Worm (Caenorhabditis elegans) whole organism, early embryonic: ENCODE data around the gene pfk-1.1.

ENCODE experiments used
- B0310.2 ChIP-seq: sonication (generic microtip); optimal IDR thresholded peaks from 2 replicates; lab custom pipeline; 2016; ENCODE audit warnings: mild to moderate bottlenecking, missing genetic modification characterization, missing compliant biosample characterization
- F13C5.2 ChIP-seq: sonication (generic microtip); optimal IDR thresholded peaks from 2 replicates; lab custom pipeline; 2017; ENCODE audit warnings: mild to moderate bottlenecking, missing genetic modification characterization, inconsistent platforms, missing compliant biosample characterization
- aly-1 ChIP-seq: sonication (generic microtip); optimal IDR thresholded peaks from 2 replicates; lab custom pipeline; 2016; ENCODE audit warnings: missing genetic modification characterization, missing compliant biosample characterization
- ama-1 ChIP-seq: fragments of 150-350 bp; optimal IDR thresholded peaks from 2 replicates; lab custom pipeline; 2014
- ceh-13 ChIP-seq: fragments of 200-800 bp; sonication (Bioruptor generic); optimal IDR thresholded peaks from 2 replicates; lab custom pipeline; 2018; ENCODE audit warnings: mild to moderate bottlenecking, missing genetic modification characterization, missing compliant biosample characterization
- ceh-36 ChIP-seq: sonication (generic microtip); optimal IDR thresholded peaks from 2 replicates; lab custom pipeline; 2016; ENCODE audit warnings: missing genetic modification characterization, inconsistent platforms, missing compliant biosample characterization
- ets-7 ChIP-seq: sonication (generic microtip); optimal IDR thresholded peaks from 2 replicates; lab custom pipeline; 2016; ENCODE audit warnings: missing genotype, missing genetic modification characterization, missing compliant biosample characterization
- flt-1 ChIP-seq: fragments of 200-800 bp; sonication (Bioruptor generic); IDR thresholded peaks from 2 replicates; pipeline ENCODE4 v1.3.6; 2022; ENCODE audit warnings: missing genetic modification characterization, missing compliant biosample characterization
- hmbx-1 ChIP-seq: sonication (generic microtip); optimal IDR thresholded peaks from 2 replicates; lab custom pipeline; 2016; ENCODE audit warnings: mild to moderate bottlenecking, missing genetic modification characterization, missing compliant biosample characterization
- hmg-4 ChIP-seq: fragments of 200-800 bp; sonication (Bioruptor generic); optimal IDR thresholded peaks from 2 replicates; lab custom pipeline; 2018; ENCODE audit warnings: mild to moderate bottlenecking, missing genetic modification characterization, missing compliant biosample characterization
- hnd-1 ChIP-seq: sonication (generic microtip); optimal IDR thresholded peaks from 2 replicates; lab custom pipeline; 2016; ENCODE audit warnings: missing genetic modification characterization, missing compliant biosample characterization
- pes-1 ChIP-seq: fragments of 200-800 bp; sonication (Bioruptor generic); IDR thresholded peaks from 2 replicates; pipeline ENCODE4 v1.3.6; 2022; ENCODE audit warnings: missing genetic modification reagents, missing genetic modification characterization, missing compliant biosample characterization
- scrt-1 ChIP-seq: fragments of 200-800 bp; sonication (Bioruptor generic); IDR thresholded peaks from 2 replicates; pipeline ENCODE4 v1.3.6; 2022; ENCODE audit warnings: missing genetic modification characterization, missing compliant biosample characterization
- sea-1 ChIP-seq: fragments of 200-800 bp; sonication (Bioruptor generic); conservative IDR thresholded peaks from 2 replicates; pipeline ENCODE4 v1.3.6; 2022; ENCODE audit warnings: missing genetic modification characterization, missing compliant biosample characterization
- tbx-11 ChIP-seq: fragments of 200-800 bp; sonication (Bioruptor generic); IDR thresholded peaks from 2 replicates; pipeline ENCODE4 v1.3.6; 2022; ENCODE audit warnings: missing genetic modification characterization, missing compliant biosample characterization
- tbx-37 ChIP-seq: fragments of 200-800 bp; sonication (Bioruptor generic); conservative IDR thresholded peaks from 2 replicates; pipeline ENCODE4 v1.3.6; 2022; ENCODE audit warnings: missing genetic modification reagents, missing genetic modification characterization, missing compliant biosample characterization
- tra-4 ChIP-seq: sonication (generic microtip); optimal IDR thresholded peaks from 2 replicates; lab custom pipeline; 2017; ENCODE audit warnings: missing genetic modification characterization, missing compliant biosample characterization

Gene pfk-1.1

DNA sequence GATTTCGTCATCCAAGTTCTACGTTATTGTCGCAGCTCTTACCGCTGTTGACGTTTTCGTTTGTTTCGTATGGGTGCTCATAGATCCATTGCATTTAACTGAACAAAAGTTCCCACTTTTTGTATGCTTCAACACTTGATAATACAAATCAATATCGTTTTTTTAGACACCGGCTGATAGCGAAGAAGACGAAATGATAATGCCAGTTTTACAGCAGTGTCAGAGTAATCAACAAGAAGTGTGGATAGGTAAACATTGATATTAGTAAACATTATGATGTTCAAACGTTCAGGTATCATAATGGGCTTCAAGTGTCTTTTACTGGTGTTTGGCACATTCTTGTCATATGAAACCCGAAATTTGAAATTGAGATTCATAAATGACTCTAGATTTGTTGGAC is 25.6 kb downstream of the pfk-1.1 start:
- no peak for TF ChIP-seq tra-4 (tag; lab: Kevin White, UChicago)
- no peak for TF ChIP-seq hnd-1 (tag; lab: Kevin White, UChicago)
- TF ChIP-seq scrt-1 = no peak
- TF ChIP-seq ceh-13 (GFP tag; lab: Kevin White, UChicago) = no peak
- no peak for TF ChIP-seq ets-7 (tag; lab: Kevin White, UChicago)
- no peak for TF ChIP-seq aly-1 (tag; lab: Kevin White, UChicago)
- no peak for TF ChIP-seq ama-1 (lab: Kevin White, UChicago)
- no peak for TF ChIP-seq tbx-11 (GFP tag; lab: Robert Waterston, UW)
- no peak for TF ChIP-seq flt-1 (GFP tag; lab: Robert Waterston, UW)
- no peak for TF ChIP-seq hmbx-1 (tag; lab: Kevin White, UChicago)
- no peak for TF ChIP-seq F13C5.2 (tag; lab: Kevin White, UChicago)
- no peak for TF ChIP-seq pes-1
- TF ChIP-seq sea-1 = no peak
- TF ChIP-seq B0310.2 (tag; lab: Kevin White, UChicago) = no peak

DNA sequence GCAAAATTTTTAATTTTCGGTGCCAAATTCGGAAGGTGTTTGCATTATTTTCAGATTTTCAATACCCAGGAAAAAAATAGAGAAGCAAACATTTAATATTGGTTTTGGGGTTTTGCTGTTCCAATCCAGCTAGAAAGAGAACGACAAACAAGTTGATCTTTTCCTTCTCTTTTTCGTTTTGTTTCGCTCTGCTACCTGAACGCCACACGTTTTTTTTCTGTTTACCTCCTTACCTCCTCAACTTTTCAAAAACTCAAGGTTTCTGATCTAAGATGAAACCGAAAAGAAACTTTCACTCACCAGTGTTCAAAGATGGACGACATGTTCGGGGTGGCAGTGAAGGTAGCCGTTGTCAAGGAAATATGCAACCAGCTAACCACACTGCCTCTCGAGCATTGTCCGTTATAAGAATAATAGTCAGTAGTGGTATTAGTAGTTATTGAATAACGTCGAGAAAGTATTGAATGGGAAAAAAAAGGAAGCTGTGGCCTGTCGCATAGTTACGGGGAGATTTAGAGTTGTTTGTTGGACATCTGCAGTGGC is 28.8 kb downstream of the pfk-1.1 start:
- TF ChIP-seq sea-1 = no peak
- TF ChIP-seq scrt-1 = no peak
- TF ChIP-seq hmg-4 (GFP tag; lab: Kevin White, UChicago) = no peak
- no peak for TF ChIP-seq hmbx-1 (tag; lab: Kevin White, UChicago)
- TF ChIP-seq ets-7 (tag; lab: Kevin White, UChicago) = no peak
- TF ChIP-seq F13C5.2 (tag; lab: Kevin White, UChicago) = no peak
- no peak for TF ChIP-seq aly-1 (tag; lab: Kevin White, UChicago)
- no peak for TF ChIP-seq B0310.2 (tag; lab: Kevin White, UChicago)
- no peak for TF ChIP-seq ceh-13 (GFP tag; lab: Kevin White, UChicago)
- TF ChIP-seq tbx-11 (GFP tag; lab: Robert Waterston, UW) = no peak
- TF ChIP-seq flt-1 (GFP tag; lab: Robert Waterston, UW) = no peak
- TF ChIP-seq tbx-37 (GFP tag; lab: Robert Waterston, UW) = no peak
- TF ChIP-seq ceh-36 = no peak
- no peak for TF ChIP-seq hnd-1 (tag; lab: Kevin White, UChicago)
- no peak for TF ChIP-seq ama-1 (lab: Kevin White, UChicago)
- TF ChIP-seq tra-4 (tag; lab: Kevin White, UChicago) = no peak
- TF ChIP-seq pes-1 = no peak

DNA sequence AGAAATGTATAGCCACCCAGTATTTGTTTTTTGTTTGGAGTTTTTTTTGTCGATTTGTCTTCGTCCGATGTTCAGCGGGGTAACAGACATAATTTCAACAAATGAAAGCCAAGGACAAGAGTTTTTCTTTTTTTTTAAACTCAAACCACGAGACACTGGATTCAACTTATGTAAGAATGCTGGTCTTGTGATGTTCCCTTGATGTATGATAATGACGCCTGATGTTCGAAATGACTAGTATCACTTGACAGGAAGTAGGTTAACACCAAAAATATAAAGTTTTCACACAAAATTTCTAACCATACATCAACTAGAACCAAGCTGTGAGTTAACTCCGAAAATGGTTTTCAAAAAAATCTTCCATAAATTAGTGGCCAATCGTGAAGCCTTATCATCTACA is 29.5 kb downstream of the pfk-1.1 start:
- TF ChIP-seq tbx-11 (GFP tag; lab: Robert Waterston, UW) = no peak
- no peak for TF ChIP-seq ama-1 (lab: Kevin White, UChicago)
- TF ChIP-seq ets-7 (tag; lab: Kevin White, UChicago) = no peak
- TF ChIP-seq hmbx-1 (tag; lab: Kevin White, UChicago) = no peak
- TF ChIP-seq aly-1 (tag; lab: Kevin White, UChicago) = no peak
- no peak for TF ChIP-seq hnd-1 (tag; lab: Kevin White, UChicago)
- no peak for TF ChIP-seq F13C5.2 (tag; lab: Kevin White, UChicago)
- TF ChIP-seq tbx-37 (GFP tag; lab: Robert Waterston, UW) = no peak
- TF ChIP-seq ceh-13 (GFP tag; lab: Kevin White, UChicago) = no peak

DNA sequence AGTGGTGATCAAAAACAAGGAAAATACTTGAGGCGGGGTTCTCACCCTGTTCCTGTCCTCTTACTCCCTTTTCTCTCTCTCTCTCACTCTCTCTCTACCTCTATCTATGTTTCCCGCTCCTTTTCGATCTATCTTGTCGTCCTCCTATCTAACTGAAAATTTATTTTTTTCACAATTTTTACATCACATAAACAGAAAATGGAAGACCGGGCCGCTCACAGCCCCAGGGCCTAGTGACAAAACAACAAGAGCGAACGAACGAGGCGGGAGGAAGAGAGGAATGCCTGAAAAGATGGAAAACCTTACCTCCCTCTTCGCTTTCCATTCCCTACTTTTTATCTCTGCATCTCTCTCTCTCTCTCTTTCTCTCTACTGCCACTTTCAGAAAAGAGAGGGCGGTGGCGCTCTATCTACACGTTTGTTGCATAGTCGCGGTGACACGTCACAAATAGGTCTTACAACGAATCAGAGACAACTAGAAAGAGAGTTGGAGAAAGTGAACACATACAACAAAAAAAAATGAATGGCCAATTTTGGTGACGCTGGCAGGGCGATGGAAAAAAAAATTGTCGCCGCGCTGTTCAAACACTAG is 30.2 kb downstream of the pfk-1.1 start:
- TF ChIP-seq ama-1 (lab: Kevin White, UChicago) (no peak), aly-1 (tag; lab: Kevin White, UChicago) (no peak), B0310.2 (tag; lab: Kevin White, UChicago) (no peak)

DNA sequence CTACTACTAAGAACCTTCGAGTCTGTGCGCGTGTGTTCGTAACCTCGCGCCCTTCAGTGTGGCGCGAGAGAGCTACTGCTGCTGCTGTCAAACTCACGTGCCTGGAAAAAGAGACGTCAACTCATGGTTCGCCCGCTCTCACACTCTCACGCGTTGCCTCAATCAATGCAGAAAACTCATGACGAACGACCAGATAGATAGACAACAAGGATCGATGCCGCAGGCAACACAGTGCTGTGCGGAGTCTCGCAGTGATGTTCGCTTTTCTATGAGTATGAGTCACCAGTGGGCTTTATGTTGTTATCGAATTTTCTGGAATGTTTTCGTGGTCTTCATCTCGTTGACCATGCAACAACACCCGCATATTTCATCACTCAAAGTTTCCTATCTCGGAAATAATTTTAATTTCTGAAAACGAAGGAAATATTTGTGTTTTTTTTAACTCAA is 30.9 kb downstream of the pfk-1.1 start:
- TF ChIP-seq ama-1 (lab: Kevin White, UChicago) = no peak
- TF ChIP-seq pes-1 = no peak
- no peak for TF ChIP-seq aly-1 (tag; lab: Kevin White, UChicago)

DNA sequence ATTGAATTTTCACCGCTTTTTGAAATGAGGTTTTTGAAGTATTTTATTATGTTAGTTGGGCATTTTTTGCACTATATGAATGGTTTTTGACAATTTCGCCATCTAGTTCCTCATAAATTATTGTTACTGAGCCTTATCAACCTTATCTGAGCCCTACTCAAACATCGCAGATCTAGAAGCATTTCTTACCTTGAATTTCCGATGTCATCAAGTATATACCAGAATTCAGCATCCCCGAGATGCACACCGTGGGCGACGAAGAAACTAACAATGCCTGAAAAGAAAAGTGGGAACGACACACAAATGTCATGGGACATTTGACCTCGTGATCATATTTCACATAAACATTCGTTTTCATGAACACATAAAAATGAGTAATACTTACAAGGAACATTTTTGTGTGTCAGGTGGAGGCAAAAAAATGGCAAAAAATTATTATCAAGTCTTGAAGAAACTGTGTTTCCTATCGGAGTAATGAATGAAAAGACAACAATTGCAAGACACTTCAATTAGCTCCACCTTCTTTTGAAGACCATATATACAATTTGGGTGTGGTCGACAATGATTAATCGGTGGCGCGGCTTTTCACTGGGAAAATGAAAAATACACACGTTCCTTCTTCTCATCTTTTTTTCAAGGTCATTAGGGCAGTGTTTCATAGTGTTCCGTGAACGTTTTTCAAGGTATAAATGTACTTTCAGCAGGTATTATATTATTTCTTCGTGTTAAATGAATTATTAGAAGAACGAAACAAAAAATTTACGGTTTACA is 31.8 kb downstream of the pfk-1.1 start:
- no peak for TF ChIP-seq hnd-1 (tag; lab: Kevin White, UChicago)
- TF ChIP-seq F13C5.2 (tag; lab: Kevin White, UChicago) = no peak
- no peak for TF ChIP-seq tbx-11 (GFP tag; lab: Robert Waterston, UW)
- TF ChIP-seq sea-1 = no peak
- no peak for TF ChIP-seq hmbx-1 (tag; lab: Kevin White, UChicago)
- TF ChIP-seq tra-4 (tag; lab: Kevin White, UChicago) = no peak
- no peak for TF ChIP-seq ceh-36
- TF ChIP-seq ets-7 (tag; lab: Kevin White, UChicago) = no peak
- TF ChIP-seq ceh-13 (GFP tag; lab: Kevin White, UChicago) = no peak

DNA sequence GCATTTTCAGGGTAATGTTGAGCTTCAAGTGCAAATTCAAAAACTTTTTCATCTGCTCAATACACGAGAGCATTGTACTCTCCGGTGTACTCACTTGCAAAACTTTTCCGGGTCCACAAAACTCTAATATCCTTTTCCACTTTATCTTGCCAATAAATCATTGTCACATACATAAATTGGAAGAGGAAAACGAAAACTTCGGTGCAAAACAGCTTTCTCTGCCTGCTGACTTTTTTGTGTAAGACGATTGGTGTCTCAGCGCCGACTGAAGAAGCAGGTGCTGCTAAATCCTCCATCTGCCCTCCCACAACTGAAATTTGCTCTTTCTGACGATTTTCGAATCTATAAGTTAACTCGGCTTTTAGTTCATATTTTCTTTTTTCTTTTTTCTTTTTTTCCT is 34.7 kb downstream of the pfk-1.1 start:
- no peak for TF ChIP-seq hmbx-1 (tag; lab: Kevin White, UChicago)
- TF ChIP-seq ceh-36 = no peak
- TF ChIP-seq sea-1 = no peak
- TF ChIP-seq B0310.2 (tag; lab: Kevin White, UChicago) = no peak
- no peak for TF ChIP-seq F13C5.2 (tag; lab: Kevin White, UChicago)
- TF ChIP-seq tra-4 (tag; lab: Kevin White, UChicago) = no peak
- TF ChIP-seq ama-1 (lab: Kevin White, UChicago) = no peak
- TF ChIP-seq pes-1 = no peak
